Fruit fly (Drosophila melanogaster) whole organism, wandering third instar larva: ENCODE data around the gene Gtpx.

ENCODE experiments used
- Abd-B ChIP-seq: fragments of >200 bp; optimal IDR thresholded peaks from 2 replicates; lab custom pipeline; 2017; ENCODE audit warnings: missing biosample characterization, missing genetic modification characterization
- CG32264 ChIP-seq: fragments of 200-800 bp; sonication (Bioruptor generic); optimal IDR thresholded peaks from 2 replicates; lab custom pipeline; 2016; ENCODE audit warnings: missing biosample characterization, missing genetic modification characterization
- CG9705 ChIP-seq: fragments of 200-800 bp; sonication (Bioruptor generic); optimal IDR thresholded peaks from 2 replicates; lab custom pipeline; 2018; ENCODE audit warnings: missing biosample characterization, mild to moderate bottlenecking, missing genetic modification characterization
- CrebA ChIP-seq: fragments of 200-800 bp; sonication (Bioruptor generic); optimal IDR thresholded peaks from 2 replicates; lab custom pipeline; 2016; ENCODE audit warnings: missing biosample characterization, mild to moderate bottlenecking, missing genetic modification characterization, borderline replicate concordance
- Dfd ChIP-seq: fragments of >200 bp; optimal IDR thresholded peaks from 2 replicates; lab custom pipeline; 2017; ENCODE audit warnings: missing biosample characterization, missing genetic modification characterization
- Dif ChIP-seq: fragments of 200-275, 200-300 bp; sonication (Bioruptor generic); optimal IDR thresholded peaks from 2 replicates; lab custom pipeline; 2018; ENCODE audit warnings: missing biosample characterization, missing genetic modification characterization; ENCODE audit not compliant: partially characterized antibody
- GATAd ChIP-seq: sonication (Bioruptor generic); optimal IDR thresholded peaks from 2 replicates; lab custom pipeline; 2016; ENCODE audit warnings: missing biosample characterization, missing genetic modification characterization
- HLH106 ChIP-seq: fragments of 200-800 bp; optimal IDR thresholded peaks from 3 replicates; lab custom pipeline; 2019; ENCODE audit warnings: missing biosample characterization, mild to moderate bottlenecking, missing genetic modification characterization, moderate library complexity
- Hnf4 ChIP-seq: fragments of 200-800 bp; sonication (Bioruptor generic); optimal IDR thresholded peaks from 2 replicates; lab custom pipeline; 2016; ENCODE audit warnings: missing biosample characterization, mild to moderate bottlenecking, missing genetic modification characterization
- Hr78 ChIP-seq: fragments of >200 bp; optimal IDR thresholded peaks from 2 replicates; lab custom pipeline; 2017; ENCODE audit warnings: missing biosample characterization, missing genetic modification characterization
- Hr83 ChIP-seq: fragments of 200-300 bp; sonication (Bioruptor generic); optimal IDR thresholded peaks from 2 replicates; lab custom pipeline; 2016; ENCODE audit warnings: missing biosample characterization, mild to moderate bottlenecking, missing genetic modification characterization, moderate library complexity; ENCODE audit not compliant: poor library complexity, severe bottlenecking
- Jra ChIP-seq: sonication (Bioruptor generic); optimal IDR thresholded peaks from 2 replicates; lab custom pipeline; 2016; ENCODE audit warnings: missing biosample characterization, missing genetic modification characterization
- Mio ChIP-seq: sonication (Bioruptor generic); optimal IDR thresholded peaks from 2 replicates; lab custom pipeline; 2016; ENCODE audit warnings: missing biosample characterization, missing genetic modification characterization
- Myc ChIP-seq: fragments of >200 bp; optimal IDR thresholded peaks from 2 replicates; lab custom pipeline; 2017
- N ChIP-seq: fragments of >200 bp; optimal IDR thresholded peaks from 2 replicates; lab custom pipeline; 2018; ENCODE audit warnings: missing biosample characterization, missing external identifiers, missing genetic modification characterization
- OdsH ChIP-seq: fragments of 200-800 bp; sonication (Bioruptor generic); optimal IDR thresholded peaks from 2 replicates; lab custom pipeline; 2016; ENCODE audit warnings: missing biosample characterization, mild to moderate bottlenecking, missing genetic modification characterization
- Rel ChIP-seq, 2 experiments: fragments of 200-800 bp; sonication (Bioruptor generic) in 1 of 2; optimal IDR thresholded peaks; 2 replicates in 1 of 2; 3 replicates in 1 of 2; lab custom pipeline; 2016 to 2019; ENCODE audit warnings: mild to moderate bottlenecking in 2 of 2, missing biosample characterization in 2 of 2, missing genetic modification characterization in 2 of 2, moderate library complexity in 1 of 2
- Sp1 ChIP-seq: fragments of 200-800 bp; sonication (Bioruptor generic); optimal IDR thresholded peaks from 3 replicates; lab custom pipeline; 2019; ENCODE audit warnings: missing biosample characterization, mild to moderate bottlenecking, missing genetic modification characterization, moderate library complexity
- Vsx2 ChIP-seq: fragments of 200-300, 225-300 bp; sonication (Bioruptor generic); optimal IDR thresholded peaks from 2 replicates; lab custom pipeline; 2018; ENCODE audit warnings: missing biosample characterization, missing genetic modification characterization; ENCODE audit not compliant: partially characterized antibody
- br ChIP-seq: fragments of 200-800 bp; sonication (Bioruptor generic); optimal IDR thresholded peaks from 2 replicates; lab custom pipeline; 2016; ENCODE audit warnings: missing biosample characterization, missing genetic modification characterization
- brk ChIP-seq: fragments of 200-800 bp; sonication (Bioruptor generic); optimal IDR thresholded peaks from 2 replicates; lab custom pipeline; 2016; ENCODE audit warnings: missing biosample characterization, mild to moderate bottlenecking, missing genetic modification characterization
- dl ChIP-seq, 2 experiments: fragments of 175-275, 200-275 bp in 1 of 2; fragments of 200-275 bp in 1 of 2; sonication (Bioruptor generic); optimal IDR thresholded peaks; lab custom pipeline; 2018; ENCODE audit warnings: mild to moderate bottlenecking in 2 of 2, missing biosample characterization in 2 of 2, missing genetic modification characterization in 2 of 2, moderate library complexity in 2 of 2; ENCODE audit not compliant: partially characterized antibody in 2 of 2, insufficient read depth in 1 of 2
- dmrt93B ChIP-seq: fragments of 200-800 bp; sonication (Bioruptor generic); optimal IDR thresholded peaks from 2 replicates; lab custom pipeline; 2018; ENCODE audit warnings: missing biosample characterization, mild to moderate bottlenecking, missing genetic modification characterization
- dsf ChIP-seq: sonication (Bioruptor generic); optimal IDR thresholded peaks from 2 replicates; lab custom pipeline; 2016; ENCODE audit warnings: missing biosample characterization, missing genetic modification characterization, borderline replicate concordance
- ey ChIP-seq: fragments of 200-800 bp; sonication (Bioruptor generic); optimal IDR thresholded peaks from 2 replicates; lab custom pipeline; 2016; ENCODE audit warnings: missing biosample characterization, missing genetic modification characterization
- foxo ChIP-seq, 2 experiments: fragments of 200-800 bp; sonication (Bioruptor generic); optimal IDR thresholded peaks; 2 replicates in 1 of 2; 3 replicates in 1 of 2; lab custom pipeline; 2016 to 2017; ENCODE audit warnings: missing biosample characterization in 2 of 2, missing genetic modification characterization in 2 of 2
- fru ChIP-seq: fragments of 200-800 bp; sonication (Bioruptor generic); optimal IDR thresholded peaks from 3 replicates; lab custom pipeline; 2016; ENCODE audit warnings: missing biosample characterization, mild to moderate bottlenecking, missing genetic modification characterization
- h ChIP-seq: fragments of 200-800 bp; sonication (Bioruptor generic); optimal IDR thresholded peaks from 3 replicates; lab custom pipeline; 2016; ENCODE audit warnings: missing biosample characterization, mild to moderate bottlenecking, missing genetic modification characterization
- jim ChIP-seq: fragments of 175-275, 200-325 bp; sonication (Bioruptor generic); optimal IDR thresholded peaks from 2 replicates; lab custom pipeline; 2016; ENCODE audit warnings: missing biosample characterization, mild to moderate bottlenecking, missing genetic modification characterization
- lola ChIP-seq: fragments of >200 bp; optimal IDR thresholded peaks from 2 replicates; lab custom pipeline; 2017; ENCODE audit warnings: missing biosample characterization, missing genetic modification characterization
- pan ChIP-seq: fragments of >200 bp; optimal IDR thresholded peaks from 2 replicates; lab custom pipeline; 2017
- psq ChIP-seq: fragments of 200-800 bp; sonication (Bioruptor generic); optimal IDR thresholded peaks from 3 replicates; lab custom pipeline; 2017; ENCODE audit warnings: missing biosample characterization, mild to moderate bottlenecking, missing genetic modification characterization, moderate library complexity
- rgr ChIP-seq: fragments of 200-800 bp; sonication (Bioruptor generic); optimal IDR thresholded peaks from 3 replicates; lab custom pipeline; 2016; ENCODE audit warnings: missing biosample characterization, mild to moderate bottlenecking, missing genetic modification characterization
- sage ChIP-seq: fragments of 200-800 bp; sonication (Bioruptor generic); optimal IDR thresholded peaks from 2 replicates; lab custom pipeline; 2016; ENCODE audit warnings: missing biosample characterization, mild to moderate bottlenecking, missing genetic modification characterization
- sv ChIP-seq: fragments of 200-800 bp; sonication (Bioruptor generic); optimal IDR thresholded peaks from 3 replicates; lab custom pipeline; 2016; ENCODE audit warnings: missing biosample characterization, missing genetic modification characterization
- tai ChIP-seq: sonication (Bioruptor generic); optimal IDR thresholded peaks from 2 replicates; lab custom pipeline; 2016; ENCODE audit warnings: missing biosample characterization, missing genetic modification characterization
- usp ChIP-seq: fragments of >200 bp; optimal IDR thresholded peaks from 2 replicates; lab custom pipeline; 2017; ENCODE audit warnings: missing biosample characterization, missing genetic modification characterization
- woc ChIP-seq: sonication (Bioruptor generic); optimal IDR thresholded peaks from 2 replicates; lab custom pipeline; 2016; ENCODE audit warnings: missing biosample characterization, mild to moderate bottlenecking, missing genetic modification characterization

Gtpx gene

dm6 chr3L:3325925-3326903 lies at the start of gene Gtpx:
Gene Gtpx, plus strand, starts transcription at chr3L:3326265.
- TF ChIP-seq Mio (GFP tag; lab: Kevin White, UChicago) (no peak), Myc (peak; percentile 76), sage (no peak), usp (GFP tag; lab: Kevin White, UChicago) (no peak), lola (no peak), Dfd (GFP tag; lab: Kevin White, UChicago) (no peak), br (GFP tag; lab: Kevin White, UChicago) (peak; percentile 32), OdsH (no peak), dmrt93B (GFP tag; lab: Kevin White, UChicago) (no peak), Hr83 (GFP tag; lab: Kevin White, UChicago) (peak; percentile 73), foxo (GFP tag; optimal IDR thresholded peaks at IDR 0.05; lab: Kevin White, UChicago) (peak in 1 of 2 experiments; percentile 68), pan (lab: Kevin White, UChicago) (no peak), ey (GFP tag; lab: Kevin White, UChicago) (peak; percentile 57), GATAd (GFP tag; lab: Kevin White, UChicago) (no peak), HLH106 (tag; lab: Kevin White, UChicago) (peak; percentile 59), Rel (GFP tag; optimal IDR thresholded peaks at IDR 0.05; lab: Kevin White, UChicago) (no peak), Rel (tag; optimal IDR thresholded peaks at IDR 0.05; lab: Kevin White, UChicago) (peak; percentile 70), tai (GFP tag; lab: Kevin White, UChicago) (no peak), Sp1 (GFP tag; lab: Kevin White, UChicago) (peak; percentile 47), CG9705 (GFP tag; lab: Kevin White, UChicago) (peak; percentile 56), brk (no peak), Hr78 (GFP tag; lab: Kevin White, UChicago) (no peak), fru (peak; percentile 35), sv (peak; percentile 25), Abd-B (GFP tag; lab: Kevin White, UChicago) (no peak), Dif (GFP tag; lab: Kevin White, UChicago) (no peak), CrebA (no peak), jim (no peak), woc (no peak), Hnf4 (GFP tag; lab: Kevin White, UChicago) (peak; percentile 78), psq (GFP tag; lab: Kevin White, UChicago) (peak; percentile 37), rgr (GFP tag; lab: Kevin White, UChicago) (peak; percentile 43), CG32264 (GFP tag; lab: Kevin White, UChicago) (no peak), dl (GFP tag; optimal IDR thresholded peaks at IDR 0.05; lab: Kevin White, UChicago; ENCODE audit: insufficient read depth in 1 of 2, partially characterized antibody in 2 of 2) (no peak), Vsx2 (GFP tag; lab: Kevin White, UChicago) (no peak), N (GFP tag; lab: Kevin White, UChicago) (no peak), h (peak; percentile 66), dsf (GFP tag; lab: Kevin White, UChicago) (no peak), Jra (no peak)

- TF ChIP-seq N (GFP tag; lab: Kevin White, UChicago), result peak; percentile 29
- TF ChIP-seq sv, result no peak
- no peak for TF ChIP-seq lola
- TF ChIP-seq Myc, result peak; percentile 45
- TF ChIP-seq Vsx2 (GFP tag; lab: Kevin White, UChicago), result peak; percentile 73
- no peak for TF ChIP-seq woc
- TF ChIP-seq Dfd (GFP tag; lab: Kevin White, UChicago), result no peak
These were observed 49.1 kb upstream of the Gtpx start for dm6 chr3L:3276930-3277329.
